Fruit fly (Drosophila melanogaster) whole organism, embryonic: ENCODE measurements around the gene CG6527.

Source experiments
- Blimp-1 ChIP-seq: fragments of 200-800 bp; sonication (Bioruptor generic); optimal IDR thresholded peaks from 3 replicates; lab custom pipeline; 2018; ENCODE audit warnings: missing biosample characterization, missing genetic modification characterization, mild to moderate bottlenecking, moderate library complexity, missing genetic modification reagents
- CG10565 ChIP-seq: fragments of 200-800 bp; sonication (Bioruptor generic); optimal IDR thresholded peaks from 3 replicates; lab custom pipeline; 2016; ENCODE audit warnings: missing biosample characterization, mild to moderate bottlenecking, missing genetic modification characterization
- CG12769 ChIP-seq: fragments of 200-800 bp; sonication (Bioruptor generic); optimal IDR thresholded peaks from 2 replicates; lab custom pipeline; 2019; ENCODE audit warnings: missing biosample characterization, mild to moderate bottlenecking, missing genetic modification characterization, moderate library complexity
- CG13894 ChIP-seq: fragments of 200-800 bp; sonication (Bioruptor generic); optimal IDR thresholded peaks from 3 replicates; lab custom pipeline; 2018; ENCODE audit warnings: missing biosample characterization, mild to moderate bottlenecking, missing genetic modification characterization, moderate library complexity
- CG15696 ChIP-seq: fragments of 200-800 bp; sonication (Bioruptor generic); optimal IDR thresholded peaks from 2 replicates; lab custom pipeline; 2019; ENCODE audit warnings: missing biosample characterization, mild to moderate bottlenecking, missing genetic modification characterization, moderate library complexity
- CG1602 ChIP-seq: fragments of 200-800 bp; sonication (Bioruptor generic); optimal IDR thresholded peaks from 3 replicates; lab custom pipeline; 2016; ENCODE audit warnings: missing biosample characterization, missing genetic modification characterization
- CG17328 ChIP-seq: fragments of 200-800 bp; sonication (Bioruptor generic); IDR thresholded peaks from 2 replicates; pipeline ENCODE4 v1.3.6; 2022; ENCODE audit warnings: missing biosample characterization, missing genetic modification characterization
- CG18619 ChIP-seq: fragments of 200-800 bp; sonication (Bioruptor generic); optimal IDR thresholded peaks from 3 replicates; lab custom pipeline; 2017; ENCODE audit warnings: missing biosample characterization, mild to moderate bottlenecking, missing genetic modification characterization
- CG18764 ChIP-seq: fragments of 200-800 bp; sonication (Bioruptor generic); optimal IDR thresholded peaks from 3 replicates; lab custom pipeline; 2016; ENCODE audit warnings: missing biosample characterization, missing genetic modification characterization
- CG2202 ChIP-seq: fragments of 200-800 bp; sonication (Bioruptor generic); optimal IDR thresholded peaks from 2 replicates; lab custom pipeline; 2018; ENCODE audit warnings: missing biosample characterization, mild to moderate bottlenecking, missing genetic modification characterization
- CG2889 ChIP-seq: fragments of 200-800 bp; sonication (Bioruptor generic); IDR thresholded peaks from 3 replicates; pipeline ENCODE4 v1.3.6; 2022; ENCODE audit warnings: missing biosample characterization, missing genetic modification characterization
- CG31388 ChIP-seq: fragments of 200-800 bp; sonication (Bioruptor generic); optimal IDR thresholded peaks from 2 replicates; lab custom pipeline; 2016; ENCODE audit warnings: missing biosample characterization, missing genetic modification characterization
- CG32532 ChIP-seq: fragments of 200-800 bp; sonication (Bioruptor generic); IDR thresholded peaks from 2 replicates; pipeline ENCODE4 v1.3.6; 2022; ENCODE audit warnings: missing biosample characterization, missing genetic modification characterization
- CG6689 ChIP-seq: fragments of 200-800 bp; sonication (Bioruptor generic); IDR thresholded peaks from 2 replicates; pipeline ENCODE4 v1.3.6; 2022; ENCODE audit warnings: missing biosample characterization, missing genetic modification characterization
- CG6765 ChIP-seq: fragments of 200-800 bp; sonication (Bioruptor generic); optimal IDR thresholded peaks from 3 replicates; lab custom pipeline; 2017; ENCODE audit warnings: missing biosample characterization, mild to moderate bottlenecking, missing genetic modification characterization
- CG7271 ChIP-seq: fragments of 200-800 bp; sonication (Bioruptor generic); optimal IDR thresholded peaks from 2 replicates; lab custom pipeline; 2018; ENCODE audit warnings: missing biosample characterization, mild to moderate bottlenecking, missing genetic modification characterization, moderate library complexity
- CG7987 ChIP-seq: fragments of 200-800 bp; sonication (Bioruptor generic); optimal IDR thresholded peaks from 2 replicates; lab custom pipeline; 2018; ENCODE audit warnings: missing biosample characterization, mild to moderate bottlenecking, missing genetic modification characterization, moderate library complexity
- CG8290 ChIP-seq, 3 experiments: fragments of 200-800 bp; sonication (Bioruptor generic); optimal IDR thresholded peaks; 2 replicates each; lab custom pipeline; 2016 to 2019; ENCODE audit warnings: missing biosample characterization in 3 of 3, missing genetic modification characterization in 3 of 3, mild to moderate bottlenecking in 2 of 3, moderate library complexity in 1 of 3
- CkIIα-i1 ChIP-seq: fragments of 200-800 bp; sonication (Bioruptor generic); IDR thresholded peaks from 2 replicates; pipeline ENCODE4 v1.3.6; 2022; ENCODE audit warnings: missing biosample characterization, missing genetic modification characterization
- HLH3B ChIP-seq: fragments of 200-800 bp; sonication (Bioruptor generic); IDR thresholded peaks from 2 replicates; pipeline ENCODE4 v1.3.6; 2022; ENCODE audit warnings: missing biosample characterization, missing genetic modification characterization
- HLHmδ ChIP-seq: fragments of 200-800 bp; sonication (Bioruptor generic); optimal IDR thresholded peaks from 2 replicates; lab custom pipeline; 2018; ENCODE audit warnings: missing biosample characterization, mild to moderate bottlenecking, missing genetic modification characterization, moderate library complexity
- Hr78 ChIP-seq, 2 experiments: fragments of 200-800 bp in 1 of 2; fragments of >200 bp in 1 of 2; sonication (Bioruptor generic) in 1 of 2; optimal IDR thresholded peaks; 2 replicates each; lab custom pipeline; 2017 to 2019; ENCODE audit warnings: missing biosample characterization in 2 of 2, missing genetic modification characterization in 2 of 2, mild to moderate bottlenecking in 1 of 2, moderate library complexity in 1 of 2
- Mes4 ChIP-seq: fragments of 200-800 bp; sonication (Bioruptor generic); optimal IDR thresholded peaks from 2 replicates; lab custom pipeline; 2016; ENCODE audit warnings: missing biosample characterization, missing genetic modification characterization
- Pdp1 ChIP-seq, 2 experiments: fragments of 200-800 bp; sonication (Bioruptor generic); optimal IDR thresholded peaks; 3 replicates each; lab custom pipeline; 2016; ENCODE audit warnings: missing biosample characterization in 2 of 2, missing genetic modification characterization in 2 of 2, mild to moderate bottlenecking in 1 of 2, moderate library complexity in 1 of 2
- Stat92E ChIP-seq, 3 experiments: fragments of >200 bp in 2 of 3; fragments of 200-800 bp in 1 of 3; sonication (Bioruptor generic) in 1 of 3; optimal IDR thresholded peaks; 2 replicates each; lab custom pipeline; 2017 to 2019; ENCODE audit warnings: missing biosample characterization in 3 of 3, missing genetic modification characterization in 3 of 3, mild to moderate bottlenecking in 1 of 3, moderate library complexity in 1 of 3
- amos ChIP-seq: fragments of 200-800 bp; sonication (Bioruptor generic); IDR thresholded peaks from 2 replicates; pipeline ENCODE4 v1.3.6; 2022; ENCODE audit warnings: missing biosample characterization, missing genetic modification characterization; ENCODE audit not compliant: partially characterized antibody
- ase ChIP-seq: fragments of 200-800 bp; sonication (Bioruptor generic); IDR thresholded peaks from 3 replicates; pipeline ENCODE4 v1.3.6; 2022; ENCODE audit warnings: missing biosample characterization, missing genetic modification characterization
- bcd ChIP-seq: fragments of 200-800 bp; sonication (Bioruptor generic); optimal IDR thresholded peaks from 2 replicates; lab custom pipeline; 2017; ENCODE audit warnings: missing biosample characterization, mild to moderate bottlenecking, missing genetic modification characterization
- bowl ChIP-seq: fragments of 200-800 bp; sonication (Bioruptor generic); IDR thresholded peaks from 2 replicates; pipeline ENCODE4 v1.3.6; 2022; ENCODE audit warnings: missing biosample characterization, missing genetic modification characterization
- bsh ChIP-seq, 2 experiments: fragments of 200-800 bp; sonication (Bioruptor generic); optimal IDR thresholded peaks; 2 replicates each; lab custom pipeline; 2017 to 2018; ENCODE audit warnings: mild to moderate bottlenecking in 2 of 2, missing biosample characterization in 2 of 2, missing genetic modification characterization in 2 of 2, moderate library complexity in 1 of 2
- cas ChIP-seq: fragments of 200-800 bp; sonication (Bioruptor generic); IDR thresholded peaks from 2 replicates; pipeline ENCODE4 v1.3.6; 2022; ENCODE audit warnings: missing biosample characterization, missing genetic modification characterization
- chif ChIP-seq, 2 experiments: fragments of 200-800 bp; sonication (Bioruptor generic); optimal IDR thresholded peaks; 3 replicates each; lab custom pipeline; 2016; ENCODE audit warnings: missing biosample characterization in 2 of 2, missing genetic modification characterization in 2 of 2
- dimm ChIP-seq: fragments of 200-800 bp; sonication (Bioruptor generic); IDR thresholded peaks from 2 replicates; pipeline ENCODE4 v1.3.6; 2022; ENCODE audit warnings: missing biosample characterization, missing genetic modification characterization
- dysf ChIP-seq: fragments of 200-800 bp; sonication (Bioruptor generic); IDR thresholded peaks from 3 replicates; pipeline ENCODE4 v1.3.6; 2022; ENCODE audit warnings: missing biosample characterization, missing genetic modification characterization
- emc ChIP-seq: fragments of 200-800 bp; sonication (Bioruptor generic); optimal IDR thresholded peaks from 2 replicates; lab custom pipeline; 2016; ENCODE audit warnings: missing biosample characterization, missing genetic modification characterization
- gcm2 ChIP-seq: fragments of 200-800 bp; sonication (Bioruptor generic); optimal IDR thresholded peaks from 2 replicates; lab custom pipeline; 2016; ENCODE audit warnings: missing biosample characterization, missing genetic modification characterization
- gt ChIP-seq: fragments of 200-800 bp; sonication (Bioruptor generic); IDR thresholded peaks from 2 replicates; pipeline ENCODE4 v1.3.6; 2022; ENCODE audit warnings: missing biosample characterization, missing genetic modification characterization
- ham ChIP-seq: fragments of 200-800 bp; sonication (Bioruptor generic); IDR thresholded peaks from 2 replicates; pipeline ENCODE4 v1.3.6; 2022; ENCODE audit warnings: missing biosample characterization, missing genetic modification characterization
- hkb ChIP-seq, 2 experiments: fragments of 200-800 bp in 1 of 2; fragments of >200 bp in 1 of 2; sonication (Bioruptor generic) in 1 of 2; IDR thresholded peaks in 1 of 2; optimal IDR thresholded peaks in 1 of 2; 2 replicates each; pipeline versions ENCODE4 v1.3.6 to Lab custom; 2017 to 2022; ENCODE audit warnings: missing biosample characterization in 1 of 2, missing genetic modification characterization in 1 of 2
- kah ChIP-seq: fragments of 200-800 bp; sonication (Bioruptor generic); optimal IDR thresholded peaks from 2 replicates; lab custom pipeline; 2018; ENCODE audit warnings: missing biosample characterization, mild to moderate bottlenecking, missing genetic modification characterization
- klu ChIP-seq: fragments of 200-800 bp; sonication (Bioruptor generic); IDR thresholded peaks from 2 replicates; pipeline ENCODE4 v1.3.6; 2022; ENCODE audit warnings: missing biosample characterization, missing genetic modification characterization
- mirr ChIP-seq: fragments of 200-800 bp; sonication (Bioruptor generic); optimal IDR thresholded peaks from 3 replicates; lab custom pipeline; 2018; ENCODE audit warnings: missing biosample characterization, mild to moderate bottlenecking, missing genetic modification characterization
- sd ChIP-seq: fragments of 200-800 bp; sonication (Bioruptor generic); optimal IDR thresholded peaks from 3 replicates; lab custom pipeline; 2018; ENCODE audit warnings: missing biosample characterization, mild to moderate bottlenecking, missing genetic modification characterization, moderate library complexity
- seq ChIP-seq: fragments of 200-800 bp; sonication (Bioruptor generic); IDR thresholded peaks from 2 replicates; pipeline ENCODE4 v1.3.6; 2022; ENCODE audit warnings: missing biosample characterization, missing genetic modification characterization
- slou ChIP-seq: fragments of 200-800 bp; sonication (Bioruptor generic); optimal IDR thresholded peaks from 3 replicates; lab custom pipeline; 2016; ENCODE audit warnings: missing biosample characterization, missing genetic modification characterization
- sug ChIP-seq: fragments of 200-800 bp; optimal IDR thresholded peaks from 2 replicates; lab custom pipeline; 2019; ENCODE audit warnings: missing biosample characterization, mild to moderate bottlenecking, missing genetic modification characterization, moderate library complexity
- zen ChIP-seq: fragments of 200-800 bp; sonication (Bioruptor generic); optimal IDR thresholded peaks from 3 replicates; lab custom pipeline; 2018; ENCODE audit warnings: missing biosample characterization, mild to moderate bottlenecking, missing genetic modification characterization, moderate library complexity
- zfh1 ChIP-seq: fragments of 200-800 bp; sonication (Bioruptor generic); IDR thresholded peaks from 3 replicates; pipeline ENCODE4 v1.3.6; 2022; ENCODE audit warnings: missing biosample characterization, missing genetic modification characterization

CG6527 gene

DNA sequence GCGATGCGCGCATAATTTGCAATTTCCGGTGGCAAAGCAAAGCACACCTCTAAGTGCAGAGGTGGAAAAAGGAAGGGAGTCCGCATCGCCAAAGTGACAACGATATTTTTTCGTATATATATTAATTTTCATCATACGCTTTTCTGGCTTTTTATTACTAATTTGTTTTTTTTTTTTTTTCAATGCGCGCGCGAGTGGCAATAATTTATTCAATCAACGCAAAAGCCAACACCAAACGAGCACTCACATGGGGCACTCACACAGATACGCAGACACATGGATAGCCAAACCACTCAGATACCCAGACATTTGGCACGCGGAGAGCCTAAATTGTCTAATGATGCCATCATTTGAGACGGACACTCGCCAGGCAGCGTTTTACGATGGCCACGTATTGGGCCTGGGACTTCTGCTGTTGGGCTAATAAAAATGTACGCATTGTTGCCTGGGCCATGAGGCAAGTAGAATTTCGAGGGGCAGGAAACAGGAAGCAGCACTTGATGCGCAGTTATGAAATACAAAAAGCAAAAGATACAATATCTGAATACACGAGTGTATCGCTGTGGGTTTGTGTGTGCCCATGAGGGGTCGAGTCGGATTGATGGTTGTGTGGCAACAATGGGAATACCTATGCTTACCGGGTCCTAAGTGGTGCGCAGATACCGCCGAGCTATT lies 26.8 kb downstream of the CG6527 start (continued):
- TF ChIP-seq Hr78 (GFP tag; optimal IDR thresholded peaks at IDR 0.05; lab: Kevin White, UChicago) (no peak), dimm (no peak), Stat92E (GFP tag; optimal IDR thresholded peaks at IDR 0.05; lab: Kevin White, UChicago) (no peak), emc (GFP tag; lab: Kevin White, UChicago) (no peak), mirr (GFP tag; lab: Kevin White, UChicago) (peak; percentile 58), seq (no peak), hkb (optimal IDR thresholded peaks at IDR 0.05; lab: Kevin White, UChicago) (no peak), hkb (GFP tag; IDR thresholded peaks at IDR 0.05; lab: Robert Waterston, UW) (0 out of 2 replicates have a peak, but pooled peaks have one; percentile 13), CG1602 (GFP tag; lab: Kevin White, UChicago) (no peak), CG10565 (GFP tag; lab: Kevin White, UChicago) (no peak), CG18764 (no peak), klu (GFP tag; lab: Robert Waterston, UW) (no peak), chif (GFP tag; optimal IDR thresholded peaks at IDR 0.05; lab: Kevin White, UChicago) (no peak), CG7987 (GFP tag; lab: Kevin White, UChicago) (peak; percentile 18), CG8290 (GFP tag; optimal IDR thresholded peaks at IDR 0.05; lab: Kevin White, UChicago) (no peak), CG8290 (tag; optimal IDR thresholded peaks at IDR 0.05; lab: Kevin White, UChicago) (peak in 1 of 2 experiments; percentile 50), CG15696 (tag; lab: Kevin White, UChicago) (no peak), sd (tag; lab: Kevin White, UChicago) (peak; percentile 72), cas (GFP tag; lab: Robert Waterston, UW) (no peak), sug (tag; lab: Kevin White, UChicago) (peak; percentile 11), CkIIα-i1 (GFP tag; lab: Robert Waterston, UW) (no peak), CG6689 (GFP tag; lab: Robert Waterston, UW) (no peak)

DNA sequence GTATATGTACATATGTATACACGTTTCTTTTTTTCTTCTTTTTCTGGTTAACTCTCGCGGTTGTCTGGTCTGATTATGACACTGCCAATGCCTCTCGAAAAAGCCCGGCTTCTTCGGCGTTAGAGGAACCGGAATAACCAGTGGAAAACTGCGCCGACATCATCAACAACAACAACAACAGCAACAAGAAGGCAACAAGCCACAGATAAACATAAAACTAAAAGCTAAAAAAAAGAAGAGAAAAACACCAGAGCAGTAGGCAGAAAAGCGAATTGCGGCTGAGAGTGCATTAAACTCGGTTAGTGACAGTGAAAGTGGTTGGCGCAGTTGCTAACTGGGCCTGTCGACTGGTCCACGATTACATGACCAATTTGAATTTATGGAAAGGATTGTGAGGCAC lies 27.8 kb downstream of the CG6527 start:
- TF ChIP-seq dysf (no peak), Mes4 (GFP tag; lab: Kevin White, UChicago) (no peak), CG31388 (no peak), CG2202 (tag; lab: Kevin White, UChicago) (no peak), Blimp-1 (GFP tag; lab: Kevin White, UChicago) (peak; percentile 97), zen (no peak), HLH3B (GFP tag; lab: Robert Waterston, UW) (no peak), zfh1 (no peak), kah (GFP tag; lab: Kevin White, UChicago) (no peak), amos (GFP tag; lab: Robert Waterston, UW) (no peak), bsh (GFP tag; optimal IDR thresholded peaks at IDR 0.05; lab: Kevin White, UChicago) (peak in 1 of 2 experiments; percentile 49), CG6765 (GFP tag; lab: Kevin White, UChicago) (no peak), ham (GFP tag; lab: Robert Waterston, UW) (no peak), slou (no peak), bowl (GFP tag; lab: Robert Waterston, UW) (no peak), Pdp1 (GFP tag; optimal IDR thresholded peaks at IDR 0.05; lab: Kevin White, UChicago) (peak in 1 of 2 experiments; percentile 14), bcd (GFP tag; lab: Kevin White, UChicago) (no peak), ase (no peak), CG7271 (tag; lab: Kevin White, UChicago) (no peak), CG13894 (tag; lab: Kevin White, UChicago) (no peak), CG17328 (no peak), HLHmδ (GFP tag; lab: Kevin White, UChicago) (no peak), gcm2 (no peak), CG12769 (tag; lab: Kevin White, UChicago) (no peak), gt (no peak), CG18619 (GFP tag; lab: Kevin White, UChicago) (no peak), CG32532 (GFP tag; lab: Robert Waterston, UW) (no peak), CG2889 (GFP tag; lab: Robert Waterston, UW) (no peak)
